Fruit fly (Drosophila melanogaster) whole organism: ENCODE data around the gene CG1907.

Experiments
- Dll ChIP-seq: fragments of >200 bp; optimal IDR thresholded peaks from 2 replicates; lab custom pipeline; 2017
- EcR ChIP-seq, 2 experiments: fragments of >200 bp; optimal IDR thresholded peaks; 2 replicates each; lab custom pipeline; 2017; ENCODE audit warnings: missing biosample characterization in 2 of 2, missing genetic modification characterization in 2 of 2, missing genetic modification reagents in 2 of 2

DNA sequence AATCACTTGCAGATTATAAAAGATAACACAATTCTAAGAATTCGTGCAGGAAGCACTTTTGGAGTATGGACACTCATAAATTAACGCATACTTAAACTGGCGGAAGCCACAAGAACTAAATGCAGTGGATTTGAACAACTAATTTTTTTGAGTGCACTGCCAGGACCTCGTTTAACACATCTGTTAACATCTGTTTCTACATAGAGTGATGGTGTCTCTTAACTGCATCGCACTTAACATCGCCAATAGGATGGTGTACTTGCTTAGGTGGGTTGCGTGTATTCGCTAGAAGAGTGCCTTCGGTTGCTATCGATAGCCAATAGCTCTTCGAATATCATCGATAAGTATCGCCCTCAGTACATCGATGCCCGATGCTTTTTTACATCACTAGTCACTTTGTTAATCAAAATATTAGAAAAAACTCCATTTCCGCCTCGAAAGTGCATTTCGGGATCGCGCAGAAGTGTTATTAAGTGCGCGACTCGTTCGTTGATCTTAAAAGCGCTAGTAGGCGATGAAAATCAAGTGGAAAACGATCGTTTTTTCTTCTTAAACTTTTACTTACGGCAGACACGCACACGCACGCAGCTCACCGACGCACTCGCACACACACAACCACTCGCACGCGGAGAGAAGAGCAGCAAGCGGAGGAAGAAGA, 27.3 kb upstream of the CG1907 start, which contains the start of gene alph:
- no peak for TF ChIP-seq Dll (lab: Kevin White, UChicago)
- no peak for TF ChIP-seq EcR (GFP tag; optimal IDR thresholded peaks at IDR 0.05; lab: Kevin White, UChicago)
